Fruit fly (Drosophila melanogaster) whole organism, embryonic: ENCODE results near the gene Doa.

Experiments used
- B-H1 ChIP-seq: fragments of 200-800 bp; sonication (Bioruptor generic); IDR thresholded peaks from 3 replicates; pipeline ENCODE4 v1.3.6; 2022; ENCODE audit warnings: missing biosample characterization, missing genetic modification characterization
- CG10147 ChIP-seq: fragments of 200-800 bp; sonication (Bioruptor generic); optimal IDR thresholded peaks from 2 replicates; lab custom pipeline; 2019; ENCODE audit warnings: missing biosample characterization, mild to moderate bottlenecking, missing genetic modification characterization, moderate library complexity
- CG13894 ChIP-seq: fragments of 200-800 bp; sonication (Bioruptor generic); optimal IDR thresholded peaks from 3 replicates; lab custom pipeline; 2018; ENCODE audit warnings: missing biosample characterization, mild to moderate bottlenecking, missing genetic modification characterization, moderate library complexity
- CG15601 ChIP-seq: fragments of 200-800 bp; sonication (Bioruptor generic); optimal IDR thresholded peaks from 3 replicates; lab custom pipeline; 2019; ENCODE audit warnings: missing biosample characterization, mild to moderate bottlenecking, missing genetic modification characterization, moderate library complexity
- CG17385 ChIP-seq: fragments of 200-800 bp; sonication (Bioruptor generic); optimal IDR thresholded peaks from 3 replicates; lab custom pipeline; 2018; ENCODE audit warnings: missing biosample characterization, mild to moderate bottlenecking, missing genetic modification characterization
- CG2129 ChIP-seq: fragments of 200-800 bp; sonication (Bioruptor generic); IDR thresholded peaks from 2 replicates; pipeline ENCODE4 v1.3.6; 2022; ENCODE audit warnings: missing biosample characterization, missing genetic modification characterization; ENCODE audit not compliant: partially characterized antibody
- CG2678 ChIP-seq: fragments of 200-800 bp; sonication (Bioruptor generic); optimal IDR thresholded peaks from 3 replicates; lab custom pipeline; 2019; ENCODE audit warnings: missing biosample characterization, mild to moderate bottlenecking, missing genetic modification characterization, moderate library complexity
- CG4820 ChIP-seq: fragments of 200-800 bp; sonication (Bioruptor generic); optimal IDR thresholded peaks from 3 replicates; lab custom pipeline; 2016; ENCODE audit warnings: missing biosample characterization, missing genetic modification characterization
- CG6791 ChIP-seq: fragments of 200-800 bp; sonication (Bioruptor generic); IDR thresholded peaks from 3 replicates; pipeline ENCODE4 v1.3.6; 2022; ENCODE audit warnings: missing biosample characterization, missing genetic modification characterization; ENCODE audit not compliant: partially characterized antibody
- CG7745 ChIP-seq: fragments of 200-800 bp; sonication (Bioruptor generic); optimal IDR thresholded peaks from 2 replicates; lab custom pipeline; 2018; ENCODE audit warnings: missing biosample characterization, mild to moderate bottlenecking, missing genetic modification characterization, moderate library complexity
- CG8924 ChIP-seq: fragments of 200-800 bp; optimal IDR thresholded peaks from 3 replicates; lab custom pipeline; 2019; ENCODE audit warnings: missing biosample characterization, mild to moderate bottlenecking, missing genetic modification characterization, moderate library complexity
- CG9727 ChIP-seq: fragments of 200-800 bp; sonication (Bioruptor generic); optimal IDR thresholded peaks from 3 replicates; lab custom pipeline; 2017; ENCODE audit warnings: missing biosample characterization, mild to moderate bottlenecking, missing genetic modification characterization
- D ChIP-seq, 2 experiments: fragments of 200-800 bp in 1 of 2; fragments of >200 bp in 1 of 2; sonication (Bioruptor generic) in 1 of 2; optimal IDR thresholded peaks; 2 replicates in 1 of 2; 3 replicates in 1 of 2; lab custom pipeline; 2017; ENCODE audit warnings: mild to moderate bottlenecking in 1 of 2, missing biosample characterization in 1 of 2, missing genetic modification characterization in 1 of 2, missing genetic modification reagents in 1 of 2
- Deaf1 ChIP-seq: fragments of 200-800 bp; optimal IDR thresholded peaks from 3 replicates; lab custom pipeline; 2019; ENCODE audit warnings: missing biosample characterization, mild to moderate bottlenecking, missing genetic modification characterization, moderate library complexity
- Dref ChIP-seq: fragments of 200-800 bp; sonication (Bioruptor generic); IDR thresholded peaks from 2 replicates; pipeline ENCODE4 v1.3.6; 2022; ENCODE audit warnings: missing biosample characterization, missing genetic modification characterization
- Ets65A ChIP-seq: fragments of 200-800 bp; sonication (Bioruptor generic); peaks from one replicate; lab custom pipeline; 2016; ENCODE audit warnings: missing biosample characterization, missing genetic modification characterization
- Fer1 ChIP-seq: fragments of 200-800 bp; sonication (Bioruptor generic); optimal IDR thresholded peaks from 2 replicates; lab custom pipeline; 2017; ENCODE audit warnings: missing biosample characterization, mild to moderate bottlenecking, missing genetic modification characterization
- Fer2 ChIP-seq: fragments of 200-800 bp; sonication (Bioruptor generic); optimal IDR thresholded peaks from 2 replicates; lab custom pipeline; 2018; ENCODE audit warnings: missing biosample characterization, mild to moderate bottlenecking, missing genetic modification characterization, moderate library complexity
- H2.0 ChIP-seq: fragments of 200-800 bp; sonication (Bioruptor generic); IDR thresholded peaks from 2 replicates; pipeline ENCODE4 v1.3.6; 2022; ENCODE audit warnings: missing biosample characterization, missing genetic modification characterization
- HLH3B ChIP-seq: fragments of 200-800 bp; sonication (Bioruptor generic); IDR thresholded peaks from 2 replicates; pipeline ENCODE4 v1.3.6; 2022; ENCODE audit warnings: missing biosample characterization, missing genetic modification characterization
- HLH54F ChIP-seq: fragments of 200-800 bp; sonication (Bioruptor generic); optimal IDR thresholded peaks from 3 replicates; lab custom pipeline; 2016; ENCODE audit warnings: missing biosample characterization, missing genetic modification characterization
- Hmr ChIP-seq: fragments of 200-800 bp; sonication (Bioruptor generic); optimal IDR thresholded peaks from 3 replicates; lab custom pipeline; 2017; ENCODE audit warnings: mild to moderate bottlenecking, missing biosample characterization, missing genetic modification reagents, missing genetic modification characterization
- Hr3 ChIP-seq: fragments of 200-800 bp; sonication (Bioruptor generic); optimal IDR thresholded peaks from 3 replicates; lab custom pipeline; 2016; ENCODE audit warnings: missing biosample characterization, missing genetic modification characterization
- Jarid2 ChIP-seq: fragments of 200-800 bp; sonication (Bioruptor generic); optimal IDR thresholded peaks from 3 replicates; lab custom pipeline; 2017; ENCODE audit warnings: mild to moderate bottlenecking, missing biosample characterization, missing genetic modification reagents, missing genetic modification characterization
- Max ChIP-seq: fragments of 200-800 bp; sonication (Bioruptor generic); optimal IDR thresholded peaks from 2 replicates; lab custom pipeline; 2016; ENCODE audit warnings: missing biosample characterization, mild to moderate bottlenecking, missing genetic modification characterization
- Mrtf ChIP-seq: fragments of 200-800 bp; sonication (Bioruptor generic); IDR thresholded peaks from 3 replicates; pipeline ENCODE4 v1.3.6; 2022; ENCODE audit warnings: missing biosample characterization, missing genetic modification characterization
- Oli ChIP-seq: fragments of 200-800 bp; sonication (Bioruptor generic); optimal IDR thresholded peaks from 2 replicates; lab custom pipeline; 2018; ENCODE audit warnings: missing biosample characterization, mild to moderate bottlenecking, missing genetic modification characterization, moderate library complexity
- Scr ChIP-seq: fragments of 200-800 bp; sonication (Bioruptor generic); IDR thresholded peaks from 2 replicates; pipeline ENCODE4 v1.3.6; 2022; ENCODE audit warnings: missing biosample characterization, missing genetic modification characterization; ENCODE audit not compliant: partially characterized antibody
- Sin3A ChIP-seq: fragments of >200 bp; optimal IDR thresholded peaks from 2 replicates; lab custom pipeline; 2018
- ap ChIP-seq: fragments of 200-800 bp; sonication (Bioruptor generic); IDR thresholded peaks from 2 replicates; pipeline ENCODE4 v1.3.6; 2022; ENCODE audit warnings: missing biosample characterization, missing genetic modification characterization
- ato ChIP-seq: fragments of 200-800 bp; sonication (Bioruptor generic); IDR thresholded peaks from 2 replicates; pipeline ENCODE4 v1.3.6; 2022; ENCODE audit warnings: missing biosample characterization, missing genetic modification characterization; ENCODE audit not compliant: partially characterized antibody
- az2 ChIP-seq: fragments of 200-800 bp; sonication (Bioruptor generic); optimal IDR thresholded peaks from 3 replicates; lab custom pipeline; 2016; ENCODE audit warnings: missing biosample characterization, missing genetic modification characterization
- caup ChIP-seq: fragments of 200-800 bp; sonication (Bioruptor generic); optimal IDR thresholded peaks from 3 replicates; lab custom pipeline; 2017; ENCODE audit warnings: missing biosample characterization, mild to moderate bottlenecking, missing genetic modification characterization, moderate library complexity; ENCODE audit not compliant: severe bottlenecking
- chinmo ChIP-seq: fragments of 200-800 bp; sonication (Bioruptor generic); IDR thresholded peaks from 4 replicates; pipeline ENCODE4 v1.3.6; 2022; ENCODE audit warnings: missing biosample characterization, missing genetic modification characterization; ENCODE audit not compliant: partially characterized antibody
- dan ChIP-seq: fragments of 200-800 bp; sonication (Bioruptor generic); IDR thresholded peaks from 2 replicates; pipeline ENCODE4 v1.3.6; 2022; ENCODE audit warnings: missing biosample characterization, missing genetic modification characterization
- fd102C ChIP-seq: fragments of 200-800 bp; sonication (Bioruptor generic); optimal IDR thresholded peaks from 2 replicates; lab custom pipeline; 2018; ENCODE audit warnings: missing biosample characterization, mild to moderate bottlenecking, missing genetic modification characterization, moderate library complexity
- gcm2 ChIP-seq: fragments of 200-800 bp; sonication (Bioruptor generic); optimal IDR thresholded peaks from 2 replicates; lab custom pipeline; 2016; ENCODE audit warnings: missing biosample characterization, missing genetic modification characterization
- gt ChIP-seq: fragments of 200-800 bp; sonication (Bioruptor generic); IDR thresholded peaks from 2 replicates; pipeline ENCODE4 v1.3.6; 2022; ENCODE audit warnings: missing biosample characterization, missing genetic modification characterization
- lab ChIP-seq: fragments of 200-800 bp; sonication (Bioruptor generic); optimal IDR thresholded peaks from 3 replicates; lab custom pipeline; 2017; ENCODE audit warnings: missing biosample characterization, missing genetic modification characterization, mild to moderate bottlenecking, moderate library complexity, missing genetic modification reagents
- lov ChIP-seq, 2 experiments: fragments of 200-800 bp in 1 of 2; fragments of >200 bp in 1 of 2; sonication (Bioruptor generic) in 1 of 2; IDR thresholded peaks in 1 of 2; optimal IDR thresholded peaks in 1 of 2; 2 replicates in 1 of 2; 3 replicates in 1 of 2; pipeline versions ENCODE4 v1.3.6 to Lab custom; 2017 to 2022; ENCODE audit warnings: missing biosample characterization in 1 of 2, missing genetic modification characterization in 1 of 2
- nmo ChIP-seq: fragments of 200-800 bp; sonication (Bioruptor generic); optimal IDR thresholded peaks from 2 replicates; lab custom pipeline; 2018; ENCODE audit warnings: missing biosample characterization, mild to moderate bottlenecking, missing genetic modification characterization, moderate library complexity
- otp ChIP-seq: fragments of 200-800 bp; sonication (Bioruptor generic); IDR thresholded peaks from 3 replicates; pipeline ENCODE4, ENCODE4 v1.3.6; 2022; ENCODE audit warnings: missing biosample characterization, missing genetic modification characterization
- rib ChIP-seq: fragments of 200-800 bp; sonication (Bioruptor generic); IDR thresholded peaks from 2 replicates; pipeline ENCODE4 v1.3.6; 2022; ENCODE audit warnings: missing biosample characterization, missing genetic modification characterization
- sim ChIP-seq: fragments of 200-800 bp; sonication (Bioruptor generic); IDR thresholded peaks from 2 replicates; pipeline ENCODE4 v1.3.6; 2022; ENCODE audit warnings: missing biosample characterization, missing genetic modification characterization
- slbo ChIP-seq: fragments of 200-800 bp; sonication (Bioruptor generic); IDR thresholded peaks from 2 replicates; pipeline ENCODE4 v1.3.6; 2022; ENCODE audit warnings: missing biosample characterization, missing genetic modification characterization
- unpg ChIP-seq: fragments of 200-800 bp; sonication (Bioruptor generic); optimal IDR thresholded peaks from 3 replicates; lab custom pipeline; 2018; ENCODE audit warnings: missing biosample characterization, mild to moderate bottlenecking, missing genetic modification characterization, moderate library complexity
- zen ChIP-seq: fragments of 200-800 bp; sonication (Bioruptor generic); optimal IDR thresholded peaks from 3 replicates; lab custom pipeline; 2018; ENCODE audit warnings: missing biosample characterization, mild to moderate bottlenecking, missing genetic modification characterization, moderate library complexity

Doa gene

DNA sequence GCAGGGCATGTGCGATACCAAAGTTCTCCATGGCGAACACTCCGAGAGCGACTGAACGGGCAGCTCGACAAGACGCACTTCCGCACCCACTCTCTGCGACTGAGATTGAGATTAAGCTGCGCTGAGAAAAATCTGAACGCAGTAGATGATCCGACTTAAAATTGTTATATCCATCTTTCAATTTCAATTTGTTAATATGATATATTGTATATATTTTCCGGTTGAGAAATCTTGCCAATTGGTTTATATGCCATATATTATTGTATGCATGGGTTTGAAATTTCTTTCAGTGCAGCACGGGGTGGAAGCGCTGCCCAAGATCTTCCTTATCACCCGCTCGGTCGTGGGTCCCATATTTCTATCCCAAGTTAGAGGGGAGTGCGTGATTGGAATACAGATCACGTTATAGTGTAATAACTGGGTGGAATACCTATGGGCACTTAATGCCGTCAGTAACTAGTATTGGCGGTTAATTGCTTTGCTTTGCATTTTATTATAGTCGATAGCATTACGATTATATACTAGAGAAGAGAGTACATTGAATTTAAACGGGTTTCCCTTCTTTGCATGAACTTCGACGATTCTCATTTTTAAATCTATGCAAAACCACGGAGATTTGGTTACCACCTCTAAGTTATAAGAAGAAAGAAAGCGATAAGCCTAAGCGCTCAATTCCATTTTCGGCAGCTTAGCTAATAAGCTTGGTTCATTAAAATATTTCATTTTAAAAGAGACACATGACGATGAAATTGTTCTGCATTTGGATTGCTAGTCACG, 7.6 kb upstream of the Doa start, which contains the start of the genes Nepl19 and Nepl20 (continued):
- no peak for TF ChIP-seq chinmo
- peak; percentile 79 for TF ChIP-seq HLH3B (GFP tag; lab: Robert Waterston, UW)
- TF ChIP-seq gt (GFP tag; lab: Robert Waterston, UW) = peak; percentile 50
- TF ChIP-seq CG9727 (GFP tag; lab: Kevin White, UChicago) = peak; percentile 83
- TF ChIP-seq Max (GFP tag; lab: Kevin White, UChicago) = peak; percentile 71
- TF ChIP-seq Hmr (GFP tag; lab: Kevin White, UChicago) = peak; percentile 85
- peak; percentile 87 for TF ChIP-seq Fer1 (GFP tag; lab: Kevin White, UChicago)
- no peak for TF ChIP-seq rib (GFP tag; lab: Robert Waterston, UW)
- peak; percentile 93 for TF ChIP-seq lab (GFP tag; lab: Kevin White, UChicago)
- TF ChIP-seq CG13894 (tag; lab: Kevin White, UChicago) = no peak
- peak; percentile 73 for TF ChIP-seq CG17385
- peak; percentile 79 for TF ChIP-seq Oli (tag; lab: Kevin White, UChicago)
- no peak for TF ChIP-seq lov (optimal IDR thresholded peaks at IDR 0.05; lab: Kevin White, UChicago)
- peak; percentile 72; the same call in 1 of the 3 replicates for TF ChIP-seq lov (GFP tag; IDR thresholded peaks at IDR 0.05; lab: Robert Waterston, UW)
- TF ChIP-seq CG15601 = no peak
- no peak for TF ChIP-seq CG7745 (tag; lab: Kevin White, UChicago)
- TF ChIP-seq Hr3 (GFP tag; lab: Kevin White, UChicago) = peak; percentile 55
- peak; percentile 77 for TF ChIP-seq Mrtf (GFP tag; lab: Robert Waterston, UW)
- TF ChIP-seq zen = peak; percentile 60
- TF ChIP-seq Scr (GFP tag; lab: Robert Waterston, UW) = peak; percentile 32; the same call in 1 of the 2 replicates
- no peak for TF ChIP-seq fd102C (GFP tag; lab: Kevin White, UChicago)
- TF ChIP-seq ato = no peak
- peak; percentile 53 for TF ChIP-seq CG10147 (GFP tag; lab: Kevin White, UChicago)
- peak; percentile 78 for TF ChIP-seq caup (GFP tag; lab: Kevin White, UChicago)
- peak; percentile 81 for TF ChIP-seq CG8924 (tag; lab: Kevin White, UChicago)
- TF ChIP-seq CG6791 (GFP tag; lab: Robert Waterston, UW) = no peak
- peak; percentile 46; the same call in 1 of the 2 replicates for TF ChIP-seq ap (GFP tag; lab: Robert Waterston, UW)
- TF ChIP-seq Fer2 (tag; lab: Kevin White, UChicago) = peak; percentile 31
- peak; percentile 89 for TF ChIP-seq CG2678
- peak; percentile 69 for TF ChIP-seq H2.0 (GFP tag; lab: Robert Waterston, UW)
- TF ChIP-seq sim = peak; percentile 58
- peak; percentile 84 for TF ChIP-seq slbo (GFP tag; lab: Robert Waterston, UW)
- peak; percentile 47 for TF ChIP-seq HLH54F (GFP tag; lab: Kevin White, UChicago)
- peak; percentile 77 for TF ChIP-seq otp (GFP tag; lab: Robert Waterston, UW)
- peak; percentile 83 for TF ChIP-seq unpg (GFP tag; lab: Kevin White, UChicago)
- no peak for TF ChIP-seq D (optimal IDR thresholded peaks at IDR 0.05; lab: Kevin White, UChicago)
- TF ChIP-seq D (GFP tag; optimal IDR thresholded peaks at IDR 0.05; lab: Kevin White, UChicago) = peak; percentile 70
- TF ChIP-seq Jarid2 = peak; percentile 30
- no peak for TF ChIP-seq Sin3A
- peak; percentile 91 for TF ChIP-seq Ets65A
- TF ChIP-seq nmo (GFP tag; lab: Kevin White, UChicago) = peak; percentile 85
- TF ChIP-seq CG2129 (GFP tag; lab: Robert Waterston, UW) = no peak
- TF ChIP-seq Deaf1 = peak; percentile 44
- peak; percentile 38 for TF ChIP-seq gcm2 (GFP tag; lab: Kevin White, UChicago)
- TF ChIP-seq az2 (GFP tag; lab: Kevin White, UChicago) = peak; percentile 75
- peak; percentile 42; the same call in 1 of the 2 replicates for TF ChIP-seq dan (GFP tag; lab: Robert Waterston, UW)
- TF ChIP-seq Dref (GFP tag; lab: Robert Waterston, UW) = no peak
- TF ChIP-seq CG4820 (GFP tag; lab: Kevin White, UChicago) = peak; percentile 79
- TF ChIP-seq B-H1 (GFP tag; lab: Robert Waterston, UW) = peak; percentile 65
